Worm (Caenorhabditis elegans) whole organism, L4/young adult: ENCODE results near the gene M01H9.5.

Source experiments
- W03F9.2 ChIP-seq: fragments of 150-350 bp; optimal IDR thresholded peaks from 2 replicates; lab custom pipeline; 2014; ENCODE audit warnings: missing biosample characterization, missing genetic modification characterization
- dao-5 ChIP-seq: sonication (generic microtip); optimal IDR thresholded peaks from 2 replicates; lab custom pipeline; 2016; ENCODE audit warnings: missing genotype, missing genetic modification characterization, moderate library complexity, missing compliant biosample characterization
- him-1 ChIP-seq: sonication (generic microtip); optimal IDR thresholded peaks from 2 replicates; lab custom pipeline; 2016; ENCODE audit warnings: missing genotype, missing genetic modification reagents, missing genetic modification characterization, missing compliant biosample characterization

The M01H9.5 gene

ce11 chrIV:4472418-4473173 is 7.3 kb downstream of the M01H9.5 start:
- TF ChIP-seq him-1 (tag; lab: Kevin White, UChicago) = no peak
- no peak for TF ChIP-seq dao-5 (tag; lab: Kevin White, UChicago)
- TF ChIP-seq W03F9.2 (tag; lab: Kevin White, UChicago) = no peak

ce11 chrIV:4473767-4474166 is 8.5 kb downstream of the M01H9.5 start:
- no peak for TF ChIP-seq dao-5 (tag; lab: Kevin White, UChicago)

DNA sequence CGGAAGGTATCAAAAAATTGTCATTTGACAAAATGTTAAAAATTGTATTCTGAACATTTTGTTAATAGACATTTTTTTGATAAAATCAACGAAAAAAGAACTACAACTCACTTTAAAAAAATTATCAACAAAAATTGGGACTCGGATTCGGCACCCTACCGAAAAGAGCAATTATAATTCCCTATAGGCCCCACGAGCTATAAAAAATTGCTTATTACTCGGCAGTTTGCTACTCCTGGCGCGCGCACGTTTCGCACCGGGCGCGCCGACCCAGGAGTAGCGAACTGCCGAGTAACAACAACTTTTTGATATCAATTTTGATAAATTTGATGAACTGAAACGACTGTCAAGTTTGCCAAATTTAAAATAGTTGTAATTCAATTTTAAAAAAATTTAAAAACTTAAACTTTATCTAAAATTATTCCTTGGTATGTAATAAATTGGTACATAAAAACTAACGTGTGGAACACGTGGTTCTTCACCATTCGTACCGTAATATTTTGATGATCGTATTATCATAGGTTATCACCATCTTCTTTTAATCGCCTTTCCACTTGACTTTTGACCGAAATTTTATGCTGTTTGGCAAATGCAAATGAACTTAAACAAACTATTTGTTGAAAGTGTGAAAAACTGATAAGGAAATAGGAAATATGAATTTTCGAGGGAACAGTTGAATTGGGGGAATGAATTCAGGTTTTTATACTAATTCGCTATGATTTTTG is 10.2 kb downstream of the M01H9.5 start:
- TF ChIP-seq W03F9.2 (tag; lab: Kevin White, UChicago) (no peak), dao-5 (tag; lab: Kevin White, UChicago) (no peak), him-1 (tag; lab: Kevin White, UChicago) (no peak)

DNA sequence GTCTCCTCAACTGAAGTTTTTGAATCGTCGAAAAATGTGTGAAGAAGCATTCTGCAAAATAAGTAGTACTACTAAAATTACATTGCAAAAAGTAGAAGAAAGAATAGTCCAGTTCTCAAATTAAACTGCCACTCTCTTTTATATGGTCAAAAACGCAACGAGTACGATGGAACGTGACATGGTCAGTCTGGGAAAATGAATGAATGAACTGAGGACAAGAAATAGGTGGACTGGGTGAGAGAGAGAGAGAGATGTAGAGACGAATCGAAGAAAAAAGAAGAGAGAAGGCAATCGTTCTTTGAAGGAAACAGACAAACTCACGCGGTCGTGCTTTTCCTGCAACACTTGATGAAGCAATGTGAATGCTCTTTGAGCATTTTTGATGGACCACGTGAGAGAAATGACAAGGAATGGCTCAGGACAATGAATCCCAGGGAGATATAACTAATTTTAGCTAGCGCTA is 11.8 kb downstream of the M01H9.5 start, which contains the start of gene M01H9.3:
M01H9.3 (minus strand) TSS at position 51 of the 463 bp plus-strand sequence.
- no peak for TF ChIP-seq him-1 (tag; lab: Kevin White, UChicago)
- no peak for TF ChIP-seq dao-5 (tag; lab: Kevin White, UChicago)
- no peak for TF ChIP-seq W03F9.2 (tag; lab: Kevin White, UChicago)

- TF ChIP-seq W03F9.2 (tag; lab: Kevin White, UChicago) = no peak
- TF ChIP-seq dao-5 (tag; lab: Kevin White, UChicago) = no peak
- TF ChIP-seq him-1 (tag; lab: Kevin White, UChicago) = no peak
Observed at ce11 chrIV:4478612-4479011, 13.3 kb downstream of the M01H9.5 start.

DNA sequence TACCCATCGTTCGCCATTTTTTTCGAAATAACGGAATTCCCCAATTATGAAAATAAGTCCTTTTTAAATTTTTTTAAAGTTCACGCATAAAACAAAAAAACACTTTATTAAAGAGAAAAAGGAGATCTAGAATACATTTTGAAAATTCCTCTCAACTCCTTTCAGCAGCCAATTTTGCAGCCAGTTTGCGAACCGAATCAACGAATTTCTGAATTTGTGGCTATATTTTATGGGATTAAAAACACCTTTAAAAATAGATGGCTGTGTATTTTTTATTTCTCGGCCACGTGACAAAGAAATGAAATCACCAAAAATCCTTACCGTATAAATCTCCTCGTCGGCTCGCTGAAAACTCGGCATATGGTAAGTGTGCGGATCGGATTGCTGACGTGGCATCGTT is 14.7 kb downstream of the M01H9.5 start, which contains the start of gene M01H9.10:
M01H9.10 (minus strand) TSS at position 101 of the 400 bp plus-strand sequence.
- no peak for TF ChIP-seq W03F9.2 (tag; lab: Kevin White, UChicago)
- TF ChIP-seq dao-5 (tag; lab: Kevin White, UChicago) = no peak
- TF ChIP-seq him-1 (tag; lab: Kevin White, UChicago) = no peak

- TF ChIP-seq him-1 (tag; lab: Kevin White, UChicago) (no peak), dao-5 (tag; lab: Kevin White, UChicago) (no peak), W03F9.2 (tag; lab: Kevin White, UChicago) (no peak)
Observed at ce11 chrIV:4481298-4481697, 16.0 kb downstream of the M01H9.5 start.

- TF ChIP-seq W03F9.2 (tag; lab: Kevin White, UChicago) (no peak), him-1 (tag; lab: Kevin White, UChicago) (no peak), dao-5 (tag; lab: Kevin White, UChicago) (no peak)
Observed at ce11 chrIV:4482531-4482930, 17.2 kb downstream of the M01H9.5 start, which contains the start of gene M01H9.4. Gene M01H9.4 (minus strand): TSS chrIV:4482909.

- TF ChIP-seq him-1 (tag; lab: Kevin White, UChicago) (no peak), W03F9.2 (tag; lab: Kevin White, UChicago) (no peak), dao-5 (tag; lab: Kevin White, UChicago) (no peak)
Observed at ce11 chrIV:4484555-4484954, 19.3 kb downstream of the M01H9.5 start.

DNA sequence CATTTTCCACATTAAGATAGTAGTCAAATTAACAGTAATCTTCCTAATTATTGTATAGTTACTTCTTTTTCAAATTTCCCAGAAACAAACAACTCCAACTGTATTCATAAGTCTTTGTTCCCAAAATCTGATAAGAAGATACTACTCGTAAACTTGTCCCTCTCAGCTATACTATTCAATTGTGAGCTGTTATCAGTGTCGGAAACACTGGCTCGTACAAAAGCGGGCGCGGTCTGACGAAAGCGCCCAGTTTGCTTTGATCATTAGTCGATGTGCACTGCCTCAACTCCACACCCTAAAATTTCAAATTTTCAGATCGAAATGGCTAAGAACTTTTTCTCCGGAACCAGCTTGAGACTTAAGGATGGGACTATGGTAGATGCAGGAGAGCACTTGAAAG is 21.5 kb downstream of the M01H9.5 start, which contains the start of gene trx-3:
trx-3 (plus strand) TSS at position 291 of the 400 bp plus-strand sequence.
- TF ChIP-seq dao-5 (tag; lab: Kevin White, UChicago) = no peak

ce11 chrIV:4490148-4490652 is 24.9 kb downstream of the M01H9.5 start, which contains the start of gene ZK180.7:
Gene ZK180.7 (plus strand): TSS chrIV:4490542.
- TF ChIP-seq dao-5 (tag; lab: Kevin White, UChicago) (no peak), him-1 (tag; lab: Kevin White, UChicago) (no peak), W03F9.2 (tag; lab: Kevin White, UChicago) (no peak)

ce11 chrIV:4505078-4505477 is 39.8 kb downstream of the M01H9.5 start:
- no peak for TF ChIP-seq W03F9.2 (tag; lab: Kevin White, UChicago)
- TF ChIP-seq him-1 (tag; lab: Kevin White, UChicago) = no peak
- no peak for TF ChIP-seq dao-5 (tag; lab: Kevin White, UChicago)

- no peak for TF ChIP-seq W03F9.2 (tag; lab: Kevin White, UChicago)
- TF ChIP-seq him-1 (tag; lab: Kevin White, UChicago) = no peak
- TF ChIP-seq dao-5 (tag; lab: Kevin White, UChicago) = no peak
Observed at ce11 chrIV:4506637-4507036, 41.4 kb downstream of the M01H9.5 start, which contains the start of gene gbb-2. Gene gbb-2 (minus strand): TSS chrIV:4506748.
